Worm (Caenorhabditis elegans): Measurements from ENCODE around the gene npr-33.

The npr-33 gene

ce11 chrX:15876936-15877335 is 33.5 kb upstream of the npr-33 start:
- TF ChIP-seq egl-13 (tag; optimal IDR thresholded peaks at IDR 0.05) (no peak), nhr-85 (tag) (peak; percentile 61), fos-1 (tag; optimal IDR thresholded peaks at IDR 0.05) (no peak), lin-14 (GFP tag; optimal IDR thresholded peaks at IDR 0.05) (peak; percentile 38), dsc-1 (tag; optimal IDR thresholded peaks at IDR 0.05) (no peak), mef-2 (tag; optimal IDR thresholded peaks at IDR 0.05) (no peak), swsn-7 (tag; optimal IDR thresholded peaks at IDR 0.05) (no peak), ztf-4 (tag; optimal IDR thresholded peaks at IDR 0.05) (no peak)

ce11 chrX:15878785-15879184 is 31.6 kb upstream of the npr-33 start, which contains the start of gene gmeb-2:
Gene gmeb-2, plus strand, starts transcription at chrX:15879085.
- TF ChIP-seq lin-14 (GFP tag; optimal IDR thresholded peaks at IDR 0.05): peak; percentile 23
- peak; percentile 26 for TF ChIP-seq nhr-77 (tag; optimal IDR thresholded peaks at IDR 0.05)
- no peak for TF ChIP-seq sptf-1 (tag; optimal IDR thresholded peaks at IDR 0.05)

- no peak for TF ChIP-seq aha-1 (tag; optimal IDR thresholded peaks at IDR 0.05)
- TF ChIP-seq ets-5 (GFP tag; IDR thresholded peaks at IDR 0.05): no peak
- no peak for TF ChIP-seq dpl-1 (GFP tag; optimal IDR thresholded peaks at IDR 0.05)
- no peak for TF ChIP-seq sptf-1 (tag; optimal IDR thresholded peaks at IDR 0.05)
- no peak for TF ChIP-seq ces-1 (GFP tag; optimal IDR thresholded peaks at IDR 0.05)
- TF ChIP-seq lin-15B (tag; optimal IDR thresholded peaks at IDR 0.05): no peak
- TF ChIP-seq zag-1 (tag; optimal IDR thresholded peaks at IDR 0.05): no peak
- TF ChIP-seq C16A3.4 (tag; optimal IDR thresholded peaks at IDR 0.05): no peak
- no peak for TF ChIP-seq unc-30 (tag; optimal IDR thresholded peaks at IDR 0.05)
- no peak for TF ChIP-seq swsn-7 (tag; optimal IDR thresholded peaks at IDR 0.05)
- no peak for TF ChIP-seq snpc-4 (tag; optimal IDR thresholded peaks at IDR 0.05)
These were observed 29.4 kb upstream of the npr-33 start for ce11 chrX:15881027-15881426.

- no peak for TF ChIP-seq mep-1 (tag; optimal IDR thresholded peaks at IDR 0.05)
- peak; percentile 15 for TF ChIP-seq snpc-4 (tag; optimal IDR thresholded peaks at IDR 0.05)
- no peak for TF ChIP-seq ceh-82 (tag; optimal IDR thresholded peaks at IDR 0.05)
These were observed 25.9 kb upstream of the npr-33 start for ce11 chrX:15884478-15884877.

ce11 chrX:15887495-15887894 is 22.9 kb upstream of the npr-33 start, which contains the start of gene F53H4.3:
Gene F53H4.3, minus strand, starts transcription at chrX:15887595.
- TF ChIP-seq pag-3 (tag; optimal IDR thresholded peaks at IDR 0.05; ENCODE audit: borderline replicate concordance, insufficient read depth) (no peak), nhr-19 (GFP tag; conservative IDR thresholded peaks at IDR 0.05) (no peak), C16A3.4 (tag; optimal IDR thresholded peaks at IDR 0.05) (no peak), efl-1 (optimal IDR thresholded peaks at IDR 0.05) (no peak), efl-1 (GFP tag; optimal IDR thresholded peaks at IDR 0.05 in 1 of 2) (no peak), Y116A8C.19 (tag; optimal IDR thresholded peaks at IDR 0.05; ENCODE audit: borderline replicate concordance) (no peak), mef-2 (tag; optimal IDR thresholded peaks at IDR 0.05) (no peak), swsn-7 (tag; optimal IDR thresholded peaks at IDR 0.05) (no peak), blmp-1 (tag; optimal IDR thresholded peaks at IDR 0.05) (no peak), fkh-8 (tag; optimal IDR thresholded peaks at IDR 0.05) (no peak), irx-1 (tag; optimal IDR thresholded peaks at IDR 0.05) (no peak), C04F5.9 (tag; optimal IDR thresholded peaks at IDR 0.05) (no peak), tlp-1 (tag; optimal IDR thresholded peaks at IDR 0.05) (no peak), grh-1 (GFP tag; IDR thresholded peaks at IDR 0.05) (no peak)

- TF ChIP-seq blmp-1 (tag; optimal IDR thresholded peaks at IDR 0.05) (peak; percentile 97), nhr-19 (GFP tag; conservative IDR thresholded peaks at IDR 0.05) (no peak), lin-13 (GFP tag; optimal IDR thresholded peaks at IDR 0.05) (no peak)
These were observed 22.4 kb upstream of the npr-33 start for ce11 chrX:15887989-15888388.

Data from whole organism, L1 larva.